Worm (Caenorhabditis elegans): ENCODE measurements around the gene F19B6.3.

DNA sequence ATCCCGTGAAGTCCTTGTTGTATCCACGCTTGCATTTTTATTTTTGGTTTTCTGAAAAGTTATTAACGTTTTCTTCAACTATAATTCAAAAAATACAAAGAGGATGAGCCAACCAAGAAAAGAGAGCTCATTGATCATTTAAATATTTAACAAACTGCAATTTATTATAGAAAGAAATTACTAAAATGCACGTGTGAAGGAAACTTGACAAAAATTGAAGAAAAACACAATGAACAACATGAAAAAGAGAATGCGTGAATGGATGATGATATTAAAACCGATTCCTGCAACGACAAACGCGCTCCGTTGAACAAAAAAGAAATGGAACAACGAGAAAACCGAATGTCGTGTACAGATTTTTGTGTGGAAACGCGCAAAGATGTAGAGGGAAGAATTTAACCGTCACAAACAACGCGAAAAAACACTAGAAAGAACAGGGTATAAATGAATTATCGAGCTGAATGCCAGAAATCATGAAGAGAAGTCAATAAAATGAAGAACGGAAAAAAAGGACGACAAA, 3.9 kb downstream of the F19B6.3 start, which contains the start of gene ufd-1:
- TF ChIP-seq ces-1 (GFP tag; optimal IDR thresholded peaks at IDR 0.05) (no peak), nhr-237 (tag; optimal IDR thresholded peaks at IDR 0.05) (no peak), D1046.2 (GFP tag; IDR thresholded peaks at IDR 0.05) (no peak), ceh-28 (tag; optimal IDR thresholded peaks at IDR 0.05) (no peak)
